Fruit fly (Drosophila melanogaster): Measurements from ENCODE around the gene rdhB.

DNA sequence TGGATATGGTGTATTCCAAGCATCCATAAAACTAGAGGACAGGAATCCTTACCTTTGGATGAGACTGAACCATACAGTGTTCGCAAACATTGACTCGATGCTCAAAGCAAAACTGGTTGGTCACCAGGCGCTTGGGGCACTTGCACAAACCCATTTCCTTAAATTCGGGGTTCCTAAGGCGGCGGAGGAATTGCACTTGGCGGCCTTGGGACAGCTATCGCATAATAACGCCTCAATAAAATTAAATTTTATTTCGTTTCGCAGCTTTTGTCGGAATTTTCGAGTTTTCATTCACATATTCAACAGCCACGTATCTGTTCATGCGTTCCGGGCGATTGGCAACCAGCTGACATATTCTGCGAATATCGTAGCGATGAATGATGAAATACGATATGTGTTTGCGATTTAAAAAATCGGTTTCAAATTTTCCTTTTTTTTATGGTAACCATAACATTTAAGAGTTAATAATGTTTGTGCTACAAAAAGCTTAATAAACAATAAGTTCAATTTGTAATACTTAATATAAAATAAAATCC is 14.2 kb downstream of the rdhB start, which contains the start of gene CG5382:
- no peak for TF ChIP-seq CG11762 (GFP tag; optimal IDR thresholded peaks at IDR 0.05; ENCODE audit: insufficient read depth)
- TF ChIP-seq CG8319 (GFP tag; optimal IDR thresholded peaks at IDR 0.05) = no peak
- TF ChIP-seq Hr39 (GFP tag; optimal IDR thresholded peaks at IDR 0.05) = no peak
- no peak for TF ChIP-seq fd85E (GFP tag; optimal IDR thresholded peaks at IDR 0.05)
- no peak for TF ChIP-seq acj6 (GFP tag; optimal IDR thresholded peaks at IDR 0.05)
- no peak for TF ChIP-seq CG1621 (tag; optimal IDR thresholded peaks at IDR 0.05)
- TF ChIP-seq Lpt (GFP tag; optimal IDR thresholded peaks at IDR 0.05) = no peak
- no peak for TF ChIP-seq salr (GFP tag; optimal IDR thresholded peaks at IDR 0.05)
- no peak for TF ChIP-seq fkh (GFP tag; optimal IDR thresholded peaks at IDR 0.05)
- no peak for TF ChIP-seq Met (GFP tag; optimal IDR thresholded peaks at IDR 0.05)

Measured in whole organism, prepupa.